Fruit fly (Drosophila melanogaster) whole organism, prepupa: Measurements from ENCODE around the gene CG45011.

Source experiments
- Blimp-1 ChIP-seq: fragments of 200-800 bp; sonication (Bioruptor generic); optimal IDR thresholded peaks from 3 replicates; lab custom pipeline; 2017; ENCODE audit warnings: missing biosample characterization, missing genetic modification characterization, mild to moderate bottlenecking, moderate library complexity, missing genetic modification reagents
- CG10669 ChIP-seq: fragments of 200-800 bp; sonication (Bioruptor generic); optimal IDR thresholded peaks from 3 replicates; lab custom pipeline; 2018; ENCODE audit warnings: missing biosample characterization, mild to moderate bottlenecking, missing genetic modification characterization, moderate library complexity
- CG11902 ChIP-seq: fragments of 200-800 bp; sonication (Bioruptor generic); optimal IDR thresholded peaks from 3 replicates; lab custom pipeline; 2016; ENCODE audit warnings: missing biosample characterization, missing genetic modification characterization
- CG34406 ChIP-seq: fragments of 200-800 bp; sonication (Bioruptor generic); optimal IDR thresholded peaks from 3 replicates; lab custom pipeline; 2016; ENCODE audit warnings: missing biosample characterization, missing genetic modification characterization
- CG4318 ChIP-seq: fragments of 200-800 bp; sonication (Bioruptor generic); optimal IDR thresholded peaks from 3 replicates; lab custom pipeline; 2017; ENCODE audit warnings: missing biosample characterization, mild to moderate bottlenecking, missing genetic modification characterization
- Eip78C ChIP-seq: fragments of 200-800 bp; sonication (Bioruptor generic); peaks from one replicate; lab custom pipeline; 2016; ENCODE audit warnings: missing biosample characterization, missing genetic modification characterization
- Hr4 ChIP-seq: fragments of 200-800 bp; sonication (Bioruptor generic); optimal IDR thresholded peaks from 3 replicates; lab custom pipeline; 2016; ENCODE audit warnings: missing biosample characterization, missing genetic modification characterization
- achi ChIP-seq: fragments of 200-800 bp; sonication (Bioruptor generic); optimal IDR thresholded peaks from 3 replicates; lab custom pipeline; 2016; ENCODE audit warnings: missing biosample characterization, missing genetic modification characterization
- cyc ChIP-seq: fragments of 200-800 bp; sonication (Bioruptor generic); optimal IDR thresholded peaks from 3 replicates; lab custom pipeline; 2016; ENCODE audit warnings: missing biosample characterization, missing genetic modification characterization
- dsx ChIP-seq: fragments of 200-800 bp; optimal IDR thresholded peaks from 3 replicates; lab custom pipeline; 2019; ENCODE audit warnings: missing biosample characterization, mild to moderate bottlenecking, missing genetic modification characterization, moderate library complexity; ENCODE audit not compliant: poor library complexity, severe bottlenecking
- fd85E ChIP-seq: fragments of 200-800 bp; sonication (Bioruptor generic); optimal IDR thresholded peaks from 3 replicates; lab custom pipeline; 2016; ENCODE audit warnings: missing biosample characterization, missing genetic modification characterization
- pdm3 ChIP-seq: fragments of 200-800 bp; sonication (Bioruptor generic); optimal IDR thresholded peaks from 3 replicates; lab custom pipeline; 2016; ENCODE audit warnings: missing biosample characterization, missing genetic modification characterization
- salr ChIP-seq, 2 experiments: fragments of 200-800 bp; sonication (Bioruptor generic); optimal IDR thresholded peaks; 3 replicates each; lab custom pipeline; 2016 to 2018; ENCODE audit warnings: missing biosample characterization in 2 of 2, missing genetic modification characterization in 2 of 2, mild to moderate bottlenecking in 1 of 2
- spab ChIP-seq: fragments of 200-800 bp; sonication (Bioruptor generic); optimal IDR thresholded peaks from 2 replicates; lab custom pipeline; 2017; ENCODE audit warnings: missing biosample characterization, mild to moderate bottlenecking, missing genetic modification characterization, missing genetic modification reagents

DNA sequence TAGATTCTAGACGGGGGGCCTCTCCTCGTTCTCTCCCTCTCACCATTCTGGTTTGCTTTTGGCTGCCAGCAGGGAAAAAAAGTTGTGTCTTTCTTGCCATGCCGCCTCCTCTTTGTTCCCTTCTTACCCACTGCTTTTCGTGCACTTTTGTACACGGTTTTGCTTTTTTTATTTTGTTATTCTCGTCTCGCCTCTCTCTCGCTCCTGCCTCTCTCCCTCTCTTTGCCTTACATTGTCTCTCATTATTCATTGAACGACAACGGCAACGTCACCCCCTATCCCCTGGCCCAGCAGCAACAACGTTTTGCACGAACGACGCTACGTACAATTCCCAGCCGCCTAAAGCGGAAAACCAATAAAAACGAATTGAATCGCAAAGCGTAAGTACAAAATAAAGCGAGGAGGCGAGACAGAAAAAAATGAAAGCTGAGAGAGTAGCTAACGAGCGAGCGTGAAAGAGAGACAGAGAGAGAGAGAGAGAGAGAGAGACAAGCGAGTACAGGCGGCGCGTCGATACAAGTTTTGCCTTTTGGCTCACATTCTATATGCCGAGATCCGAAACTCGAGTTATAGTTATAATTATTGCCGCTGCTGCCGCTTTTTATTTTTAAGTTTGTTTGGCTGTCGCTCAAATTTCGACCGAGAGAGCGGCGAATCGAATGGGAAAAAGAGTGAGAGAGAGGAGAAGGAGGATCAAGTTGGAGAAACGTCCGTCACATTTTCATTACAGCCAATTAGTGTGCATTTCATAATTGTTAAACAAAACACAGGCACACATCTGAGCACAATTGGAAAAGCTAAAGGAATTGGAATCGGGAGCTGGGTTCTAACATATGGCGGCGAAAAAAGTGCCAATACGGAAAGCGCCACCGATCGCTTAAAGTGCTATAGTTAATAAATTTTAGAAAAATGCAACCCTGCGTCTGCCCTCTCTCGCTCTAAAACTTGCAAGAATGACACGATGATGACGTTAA, 26.9 kb upstream of the CG45011 start:
- TF ChIP-seq pdm3 (peak; percentile 38), CG10669 (GFP tag; lab: Kevin White, UChicago) (peak; percentile 71), Blimp-1 (peak; percentile 56), spab (GFP tag; lab: Kevin White, UChicago) (peak; percentile 82), Hr4 (GFP tag; lab: Kevin White, UChicago) (no peak), salr (GFP tag; optimal IDR thresholded peaks at IDR 0.05; lab: Kevin White, UChicago) (peak; percentile 62), achi (GFP tag; lab: Kevin White, UChicago) (peak; percentile 54), dsx (GFP tag; lab: Kevin White, UChicago) (peak; percentile 99), cyc (GFP tag; lab: Kevin White, UChicago) (no peak), CG4318 (peak; percentile 21), CG34406 (GFP tag; lab: Kevin White, UChicago) (peak; percentile 44), Eip78C (GFP tag; lab: Kevin White, UChicago) (peak; percentile 87), CG11902 (GFP tag; lab: Kevin White, UChicago) (no peak), fd85E (GFP tag; lab: Kevin White, UChicago) (peak; percentile 12)
